Worm (Caenorhabditis elegans) whole organism, L1 larva: Measurements from ENCODE around the gene sprr-3.

ENCODE experiments used
- C16A3.4 ChIP-seq: fragments of 150-350 bp; optimal IDR thresholded peaks from 2 replicates; lab custom pipeline; 2014; ENCODE audit warnings: missing biosample characterization, missing genetic modification characterization
- ceh-63 ChIP-seq: fragments of 200-800 bp; sonication (Bioruptor generic); optimal IDR thresholded peaks from 2 replicates; lab custom pipeline; 2018; ENCODE audit warnings: mild to moderate bottlenecking, missing genetic modification characterization, missing compliant biosample characterization
- efl-1 ChIP-seq, 4 experiments: fragments of 150-350 bp; optimal IDR thresholded peaks in 3 of 4; peaks in 1 of 4; 1 replicate in 1 of 4; 2 replicates in 3 of 4; lab custom pipeline; 2014; ENCODE audit warnings: missing biosample characterization in 2 of 4, missing genetic modification characterization in 2 of 4, missing genetic modification reagents in 2 of 4
- elt-3 ChIP-seq, 6 experiments: fragments of 150-350 bp in 1 of 6; sonication (generic microtip); optimal IDR thresholded peaks; 2 replicates each; lab custom pipeline; 2017 to 2018; ENCODE audit warnings: missing biosample characterization in 6 of 6, missing genetic modification characterization in 6 of 6, inconsistent platforms in 1 of 6
- hlh-4 ChIP-seq: sonication (generic microtip); optimal IDR thresholded peaks from 2 replicates; lab custom pipeline; 2016; ENCODE audit warnings: mild to moderate bottlenecking, missing genetic modification characterization, missing compliant biosample characterization
- mab-9 ChIP-seq: fragments of 200-800 bp; sonication (Bioruptor generic); IDR thresholded peaks from 2 replicates; pipeline ENCODE4 v1.3.6; 2022; ENCODE audit warnings: missing genetic modification reagents, missing genetic modification characterization, missing compliant biosample characterization
- skn-1 ChIP-seq: fragments of 150-350 bp; optimal IDR thresholded peaks from 2 replicates; lab custom pipeline; 2014; ENCODE audit warnings: missing biosample characterization, missing genetic modification characterization
- snpc-4 ChIP-seq: fragments of 150-350 bp; optimal IDR thresholded peaks from 2 replicates; lab custom pipeline; 2014; ENCODE audit warnings: missing biosample characterization, missing genetic modification characterization
- unc-62 ChIP-seq: fragments of 150-350 bp; optimal IDR thresholded peaks from 2 replicates; lab custom pipeline; 2014; ENCODE audit warnings: missing biosample characterization, missing genetic modification reagents, missing genetic modification characterization
- unc-86 ChIP-seq: sonication (generic microtip); optimal IDR thresholded peaks from 2 replicates; lab custom pipeline; 2016; ENCODE audit warnings: missing genetic modification characterization, missing compliant biosample characterization
- zag-1 ChIP-seq: fragments of 150-350 bp; optimal IDR thresholded peaks from 2 replicates; lab custom pipeline; 2014; ENCODE audit warnings: missing biosample characterization, missing genetic modification characterization

DNA sequence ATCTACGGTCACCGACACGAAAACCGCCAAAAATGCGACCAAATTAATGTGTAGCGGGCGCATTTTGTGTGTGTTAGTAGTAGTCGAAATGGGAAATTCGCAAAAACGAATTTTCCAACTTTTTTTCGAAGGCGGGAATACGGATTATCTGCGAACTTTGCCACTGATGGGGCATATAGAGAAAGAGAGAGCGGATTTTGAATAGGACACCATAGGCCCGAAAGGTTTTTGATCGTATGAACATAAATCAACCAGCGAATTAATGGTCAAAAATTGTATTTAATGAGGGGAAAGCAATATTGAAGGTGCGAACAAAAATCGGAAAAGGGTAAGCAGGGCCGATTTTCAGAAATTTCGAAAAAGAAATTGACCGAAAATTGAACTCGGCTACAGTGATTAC is 34.3 kb upstream of the sprr-3 start, which contains the start of gene Y69A2AR.22:
- TF ChIP-seq snpc-4 (tag; lab: Kevin White, UChicago) (no peak), unc-86 (tag; lab: Kevin White, UChicago) (no peak), unc-62 (GFP tag; lab: Kevin White, UChicago) (no peak), hlh-4 (tag; lab: Kevin White, UChicago) (no peak), zag-1 (no peak), ceh-63 (GFP tag; lab: Kevin White, UChicago) (no peak), elt-3 (tag; optimal IDR thresholded peaks at IDR 0.05; lab: Kevin White, UChicago) (no peak), skn-1 (no peak), efl-1 (optimal IDR thresholded peaks at IDR 0.05; lab: Kevin White, UChicago) (no peak), efl-1 (GFP tag; optimal IDR thresholded peaks at IDR 0.05 in 1 of 2; lab: Kevin White, UChicago) (no peak), mab-9 (GFP tag; lab: Robert Waterston, UW) (no peak), C16A3.4 (tag; lab: Kevin White, UChicago) (no peak)
